Worm (Caenorhabditis elegans) whole organism, L3 larva: ENCODE data around the gene ZC239.3.
A peak's percentile ranks its signal among the peaks of the same experiment; 100 is the strongest.

ENCODE experiments used
- R02D3.7 ChIP-seq: fragments of 150-350 bp; optimal IDR thresholded peaks from 2 replicates; lab custom pipeline; 2014; ENCODE audit warnings: missing biosample characterization, missing genetic modification characterization
- aly-2 ChIP-seq: fragments of 150-350 bp; optimal IDR thresholded peaks from 2 replicates; lab custom pipeline; 2014; ENCODE audit warnings: missing biosample characterization, missing genetic modification characterization
- ceh-28 ChIP-seq: fragments of 150-350 bp; optimal IDR thresholded peaks from 2 replicates; lab custom pipeline; 2014; ENCODE audit warnings: missing biosample characterization, missing genetic modification reagents, missing genetic modification characterization
- ceh-82 ChIP-seq: fragments of 150-350 bp; optimal IDR thresholded peaks from 2 replicates; lab custom pipeline; 2014; ENCODE audit warnings: missing biosample characterization, missing genetic modification characterization
- ceh-9 ChIP-seq: sonication (generic microtip); optimal IDR thresholded peaks from 2 replicates; lab custom pipeline; 2018; ENCODE audit warnings: missing biosample characterization, missing genetic modification characterization
- daf-12 ChIP-seq: fragments of 150-350 bp; optimal IDR thresholded peaks from 2 replicates; lab custom pipeline; 2014; ENCODE audit warnings: missing biosample characterization, missing genetic modification reagents, missing genetic modification characterization
- elt-1 ChIP-seq: fragments of 150-350 bp; optimal IDR thresholded peaks from 2 replicates; lab custom pipeline; 2014; ENCODE audit warnings: missing biosample characterization, missing genetic modification characterization
- elt-2 ChIP-seq: sonication (generic microtip); optimal IDR thresholded peaks from 2 replicates; lab custom pipeline; 2016; ENCODE audit warnings: missing genetic modification reagents, mild to moderate bottlenecking, missing genetic modification characterization, missing compliant biosample characterization
- elt-3 ChIP-seq, 3 experiments: fragments of 150-350 bp in 1 of 3; sonication (generic microtip) in 2 of 3; optimal IDR thresholded peaks; 2 replicates in 2 of 3; 4 replicates in 1 of 3; lab custom pipeline; 2014 to 2017; ENCODE audit warnings: missing biosample characterization in 3 of 3, missing genetic modification characterization in 3 of 3
- eor-1 ChIP-seq, 2 experiments: fragments of 150-350 bp; optimal IDR thresholded peaks; 2 replicates each; lab custom pipeline; 2014 to 2018; ENCODE audit warnings: missing biosample characterization in 2 of 2, missing genetic modification characterization in 2 of 2
- fkh-2 ChIP-seq: fragments of 150-350 bp; optimal IDR thresholded peaks from 2 replicates; lab custom pipeline; 2014; ENCODE audit warnings: missing biosample characterization, missing genetic modification reagents, missing genetic modification characterization
- fos-1 ChIP-seq: fragments of 150-350 bp; optimal IDR thresholded peaks from 2 replicates; lab custom pipeline; 2014; ENCODE audit warnings: missing biosample characterization, missing genetic modification characterization
- jun-1 ChIP-seq: fragments of 150-350 bp; optimal IDR thresholded peaks from 2 replicates; lab custom pipeline; 2014; ENCODE audit warnings: missing biosample characterization, missing genetic modification reagents, missing genetic modification characterization
- lin-15B ChIP-seq: fragments of 150-350 bp; optimal IDR thresholded peaks from 2 replicates; lab custom pipeline; 2014; ENCODE audit warnings: missing biosample characterization, missing genetic modification characterization
- lin-39 ChIP-seq: fragments of 150-350 bp; optimal IDR thresholded peaks from 2 replicates; lab custom pipeline; 2018; ENCODE audit warnings: missing biosample characterization, missing genetic modification reagents, missing genetic modification characterization
- mdl-1 ChIP-seq: fragments of 150-350 bp; optimal IDR thresholded peaks from 2 replicates; lab custom pipeline; 2014; ENCODE audit warnings: missing biosample characterization, missing genetic modification characterization
- nfya-1 ChIP-seq: sonication (generic microtip); optimal IDR thresholded peaks from 2 replicates; lab custom pipeline; 2017; ENCODE audit warnings: missing genetic modification characterization, mild to moderate bottlenecking, missing compliant biosample characterization, antibody characterized with exemption, moderate library complexity; ENCODE audit not compliant: insufficient read depth
- nhr-11 ChIP-seq: fragments of 150-350 bp; optimal IDR thresholded peaks from 2 replicates; lab custom pipeline; 2014; ENCODE audit warnings: missing biosample characterization, missing genetic modification characterization
- nhr-12 ChIP-seq: fragments of 150-350 bp; optimal IDR thresholded peaks from 2 replicates; lab custom pipeline; 2014; ENCODE audit warnings: missing biosample characterization, missing genetic modification characterization
- nhr-23 ChIP-seq: fragments of 150-350 bp; optimal IDR thresholded peaks from 2 replicates; lab custom pipeline; 2014; ENCODE audit warnings: missing biosample characterization, missing genetic modification reagents, missing genetic modification characterization
- nhr-237 ChIP-seq: fragments of 150-350 bp; optimal IDR thresholded peaks from 2 replicates; lab custom pipeline; 2014; ENCODE audit warnings: missing biosample characterization, missing genetic modification characterization
- nhr-67 ChIP-seq: fragments of 150-350 bp; optimal IDR thresholded peaks from 2 replicates; lab custom pipeline; 2014; ENCODE audit warnings: missing biosample characterization, missing genetic modification characterization
- nhr-76 ChIP-seq: fragments of 150-350 bp; sonication (generic microtip); optimal IDR thresholded peaks from 5 replicates; lab custom pipeline; 2014; ENCODE audit warnings: missing biosample characterization, missing genetic modification characterization
- nhr-77 ChIP-seq: fragments of 150-350 bp; optimal IDR thresholded peaks from 2 replicates; lab custom pipeline; 2014; ENCODE audit warnings: missing biosample characterization, missing genetic modification characterization
- pha-4 ChIP-seq: fragments of 150-350 bp; optimal IDR thresholded peaks from 2 replicates; lab custom pipeline; 2014; ENCODE audit warnings: missing biosample characterization, missing genetic modification reagents, missing genetic modification characterization
- pqm-1 ChIP-seq: fragments of 150-350 bp; optimal IDR thresholded peaks from 2 replicates; lab custom pipeline; 2017; ENCODE audit warnings: missing biosample characterization, missing genetic modification characterization, inconsistent platforms
- sea-2 ChIP-seq: fragments of 150-350 bp; sonication (generic microtip); optimal IDR thresholded peaks from 4 replicates; lab custom pipeline; 2014; ENCODE audit warnings: missing biosample characterization, missing genetic modification reagents, missing genetic modification characterization
- snpc-4 ChIP-seq: fragments of 150-350 bp; optimal IDR thresholded peaks from 2 replicates; lab custom pipeline; 2014; ENCODE audit warnings: missing biosample characterization, missing genetic modification characterization
- tbx-2 ChIP-seq: sonication (generic microtip); optimal IDR thresholded peaks from 2 replicates; lab custom pipeline; 2016; ENCODE audit warnings: mild to moderate bottlenecking, missing genetic modification characterization, missing compliant biosample characterization
- unc-39 ChIP-seq: sonication (generic microtip); optimal IDR thresholded peaks from 4 replicates; lab custom pipeline; 2017; ENCODE audit warnings: missing biosample characterization, missing genetic modification characterization
- unc-62 ChIP-seq: fragments of 150-350 bp; sonication (generic microtip); optimal IDR thresholded peaks from 4 replicates; lab custom pipeline; 2014; ENCODE audit warnings: missing biosample characterization, missing genetic modification reagents, missing genetic modification characterization
- zag-1 ChIP-seq: fragments of 150-350 bp; optimal IDR thresholded peaks from 2 replicates; lab custom pipeline; 2014; ENCODE audit warnings: missing biosample characterization, missing genetic modification characterization
- ztf-11 ChIP-seq: fragments of 150-350 bp; optimal IDR thresholded peaks from 2 replicates; lab custom pipeline; 2014; ENCODE audit warnings: missing biosample characterization, missing genetic modification characterization
- ztf-4 ChIP-seq: fragments of 150-350 bp; optimal IDR thresholded peaks from 2 replicates; lab custom pipeline; 2014; ENCODE audit warnings: missing biosample characterization, missing genetic modification characterization

ZC239.3 gene

ce11 chrII:3240207-3240606, 24.3 kb downstream of the ZC239.3 start, which contains the start of gene C17F4.3:
Gene C17F4.3 (plus strand): TSS chrII:3240507.
- TF ChIP-seq R02D3.7 (tag; lab: Kevin White, UChicago) (no peak), elt-1 (tag; lab: Kevin White, UChicago) (no peak), mdl-1 (tag; lab: Kevin White, UChicago) (no peak), eor-1 (tag; optimal IDR thresholded peaks at IDR 0.05; lab: Kevin White, UChicago) (no peak), unc-39 (no peak), daf-12 (tag; lab: Kevin White, UChicago) (no peak), fos-1 (tag; lab: Kevin White, UChicago) (no peak), nhr-11 (tag; lab: Kevin White, UChicago) (no peak), ztf-4 (no peak), snpc-4 (tag; lab: Kevin White, UChicago) (no peak), ceh-82 (no peak), nfya-1 (tag; lab: Kevin White, UChicago) (no peak), aly-2 (no peak), tbx-2 (tag; lab: Kevin White, UChicago) (no peak), sea-2 (no peak)

ce11 chrII:3241842-3242241, 26.0 kb downstream of the ZC239.3 start:
- TF ChIP-seq pha-4 (no peak), elt-3 (tag; optimal IDR thresholded peaks at IDR 0.05; lab: Kevin White, UChicago) (peak in 1 of 3 experiments; percentile 27), unc-62 (GFP tag; lab: Kevin White, UChicago) (no peak), nhr-23 (tag; lab: Kevin White, UChicago) (peak; percentile 35)

- TF ChIP-seq R02D3.7 (tag; lab: Kevin White, UChicago) = no peak
- no peak for TF ChIP-seq lin-15B (tag; lab: Kevin White, UChicago)
- TF ChIP-seq nfya-1 (tag; lab: Kevin White, UChicago) = no peak
- TF ChIP-seq ceh-82 = no peak
- TF ChIP-seq lin-39 (tag; lab: Kevin White, UChicago) = no peak
- no peak for TF ChIP-seq zag-1
- TF ChIP-seq elt-1 (tag; lab: Kevin White, UChicago) = no peak
- TF ChIP-seq jun-1 (tag; lab: Kevin White, UChicago) = no peak
- no peak for TF ChIP-seq elt-2
- TF ChIP-seq fkh-2 (tag; lab: Kevin White, UChicago) = no peak
- TF ChIP-seq nhr-12 (tag; lab: Kevin White, UChicago) = no peak
- TF ChIP-seq ceh-28 (tag; lab: Kevin White, UChicago) = no peak
- TF ChIP-seq aly-2 = no peak
- no peak for TF ChIP-seq ztf-11 (tag; lab: Kevin White, UChicago)
- no peak for TF ChIP-seq ztf-4
- TF ChIP-seq pqm-1 (tag; lab: Kevin White, UChicago) = no peak
- TF ChIP-seq ceh-9 = no peak
Measured at ce11 chrII:3244070-3244469, 28.2 kb downstream of the ZC239.3 start, which contains the start of gene C17F4.12. Gene C17F4.12 (minus strand): TSS chrII:3244170.

- peak; percentile 50 for TF ChIP-seq elt-2
- no peak for TF ChIP-seq aly-2
- peak; percentile 9 for TF ChIP-seq fos-1 (tag; lab: Kevin White, UChicago)
- no peak for TF ChIP-seq nhr-67 (tag; lab: Kevin White, UChicago)
- no peak for TF ChIP-seq nfya-1 (tag; lab: Kevin White, UChicago)
- no peak for TF ChIP-seq eor-1 (tag; optimal IDR thresholded peaks at IDR 0.05; lab: Kevin White, UChicago)
- no peak for TF ChIP-seq nhr-76 (tag; lab: Kevin White, UChicago)
- no peak for TF ChIP-seq nhr-237 (tag; lab: Kevin White, UChicago)
- no peak for TF ChIP-seq nhr-12 (tag; lab: Kevin White, UChicago)
- peak; percentile 54 for TF ChIP-seq nhr-77 (tag; lab: Kevin White, UChicago)
Measured at ce11 chrII:3244758-3245157, 28.9 kb downstream of the ZC239.3 start.

DNA sequence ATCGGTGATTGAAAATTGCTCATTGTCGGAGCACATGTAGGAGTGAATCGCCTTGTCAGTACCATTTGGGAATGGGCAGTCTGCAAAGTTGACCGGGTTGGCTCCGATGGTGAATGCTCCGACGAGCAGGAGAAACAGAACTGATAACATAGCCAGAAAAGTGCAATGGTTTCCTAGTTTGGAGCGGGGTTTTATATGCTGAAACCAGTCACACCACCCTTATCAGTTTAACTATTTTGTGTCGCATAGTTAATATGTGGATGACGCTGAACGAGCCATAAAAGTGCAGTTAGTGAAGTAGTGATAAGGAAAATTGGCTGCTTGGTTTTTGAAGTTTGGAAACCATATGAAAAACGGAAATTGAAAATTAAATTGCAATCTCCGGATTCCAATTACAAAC, 30.0 kb downstream of the ZC239.3 start, which contains the start of gene C17F4.7:
Gene C17F4.7 (minus strand): TSS at position 180 of the 400 bp plus-strand sequence.
- TF ChIP-seq nfya-1 (tag; lab: Kevin White, UChicago) (no peak), elt-2 (peak; percentile 99), nhr-11 (tag; lab: Kevin White, UChicago) (no peak), pqm-1 (tag; lab: Kevin White, UChicago) (peak; percentile 96), jun-1 (tag; lab: Kevin White, UChicago) (peak; percentile 71)
